Worm (Caenorhabditis elegans) whole organism, late embryonic: ENCODE data around the gene fcmt-1.

Experiments used
- lim-6 ChIP-seq: sonication (generic microtip); optimal IDR thresholded peaks from 2 replicates; lab custom pipeline; 2016; ENCODE audit warnings: missing genetic modification characterization, missing compliant biosample characterization
- pag-3 ChIP-seq: sonication (generic microtip); optimal IDR thresholded peaks from 2 replicates; lab custom pipeline; 2016; ENCODE audit warnings: missing compliant biosample characterization, missing genetic modification characterization, borderline replicate concordance
- pqm-1 ChIP-seq: sonication (generic microtip); optimal IDR thresholded peaks from 2 replicates; lab custom pipeline; 2016; ENCODE audit warnings: missing genetic modification characterization, missing compliant biosample characterization
- unc-86 ChIP-seq: sonication (generic microtip); optimal IDR thresholded peaks from 2 replicates; lab custom pipeline; 2016; ENCODE audit warnings: missing genetic modification characterization, missing compliant biosample characterization

DNA sequence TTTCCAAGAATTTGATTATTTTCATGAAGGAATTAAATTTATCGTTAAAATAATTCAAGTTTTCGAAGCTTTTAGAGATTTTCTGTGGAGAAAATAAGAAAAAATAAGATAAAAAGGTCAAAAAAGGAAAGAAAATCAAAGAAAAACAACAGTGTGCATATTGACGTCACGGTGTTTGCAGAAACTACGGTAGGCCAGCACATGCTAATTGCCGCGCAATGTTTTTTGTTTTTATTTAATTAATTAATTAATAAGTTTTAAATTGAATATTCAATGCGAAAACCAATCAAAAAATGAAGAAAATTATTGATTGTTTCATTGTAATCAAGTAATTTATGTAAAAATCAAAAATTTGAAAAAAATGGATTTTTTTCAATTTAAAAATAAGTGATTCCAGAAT is 38.5 kb upstream of the fcmt-1 start:
- no peak for TF ChIP-seq unc-86 (tag; lab: Kevin White, UChicago)
- TF ChIP-seq pag-3 (tag; lab: Kevin White, UChicago), result no peak
- no peak for TF ChIP-seq pqm-1
- no peak for TF ChIP-seq lim-6 (tag; lab: Kevin White, UChicago)
